In the genomic region with DNA sequence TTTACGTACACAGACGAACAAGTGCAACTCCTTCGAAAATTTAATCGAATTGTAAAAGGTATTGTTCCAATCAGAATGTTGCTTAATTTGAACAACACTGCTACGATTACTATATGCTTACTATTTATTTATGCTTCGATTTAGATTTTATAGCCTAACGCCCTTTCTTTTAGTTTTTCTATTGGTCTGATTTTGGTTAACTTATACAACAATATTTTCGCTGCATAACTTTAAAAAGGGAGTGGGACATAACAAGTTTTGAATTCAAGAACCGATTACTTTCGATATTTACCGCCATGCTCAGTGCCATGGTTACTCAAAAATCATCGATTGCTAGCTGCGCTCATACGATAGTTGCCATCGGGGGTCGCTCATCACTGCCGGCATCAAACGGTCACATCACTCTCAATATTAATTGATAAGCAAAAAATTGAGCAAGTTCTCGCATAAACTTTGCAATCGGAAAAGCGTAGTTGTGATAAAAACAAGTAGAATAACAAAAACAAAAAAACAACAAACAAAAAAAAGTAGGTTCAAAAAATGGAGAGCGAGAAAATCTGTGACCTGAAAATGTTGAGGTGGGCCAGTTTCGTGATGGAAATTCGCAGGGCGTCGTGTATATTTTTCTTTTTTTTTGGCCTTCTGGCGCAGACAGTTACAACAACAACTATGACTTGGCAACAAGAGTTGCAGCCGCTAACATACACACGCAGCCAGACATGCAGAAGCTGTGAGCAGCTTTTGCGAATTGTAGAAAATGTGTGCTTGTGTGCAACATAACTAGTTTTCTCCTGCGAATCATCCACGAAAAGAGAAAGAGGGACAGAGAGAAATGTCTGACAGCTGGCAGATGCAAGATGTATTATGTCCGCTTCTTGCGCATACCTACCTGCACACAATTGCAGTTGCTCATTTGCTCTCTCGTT, we compare ENCODE assay signal across 1 fruit fly cellular context.
TF ChIP-seq lines count a peak whose summit lies in the region.

A gene (minus strand): TSS at position 51 of the 926 bp plus-strand sequence.
A gene (plus strand): TSS at position 396 of the 926 bp plus-strand sequence.

TF ChIP-seq in whole organism, embryonic, 481 proteins besides CTCF, POLR2A, EP300 and RAD21 (continued from another document):
- TF ChIP-seq CHES-1-like (GFP tag; optimal IDR thresholded peaks at IDR 0.05; lab: Kevin White, UChicago) (peak; percentile 66), ase (GFP tag; IDR thresholded peaks at IDR 0.05; lab: Robert Waterston, UW) (no peak), org-1 (GFP tag; optimal IDR thresholded peaks at IDR 0.05; lab: Kevin White, UChicago) (no peak), Gug (GFP tag; IDR thresholded peaks at IDR 0.05; lab: Robert Waterston, UW) (no peak), gcm (GFP tag; optimal IDR thresholded peaks at IDR 0.05; lab: Kevin White, UChicago) (no peak), sim (GFP tag; IDR thresholded peaks at IDR 0.05; lab: Robert Waterston, UW) (no peak), pum (GFP tag; optimal IDR thresholded peaks at IDR 0.05; lab: Kevin White, UChicago) (no peak), CG30020 (tag; optimal IDR thresholded peaks at IDR 0.05; lab: Kevin White, UChicago) (no peak), CG10462 (GFP tag; optimal IDR thresholded peaks at IDR 0.05; lab: Kevin White, UChicago) (no peak), Dp (GFP tag; optimal IDR thresholded peaks at IDR 0.05; lab: Kevin White, UChicago) (peak; percentile 96), lab (GFP tag; optimal IDR thresholded peaks at IDR 0.05; lab: Kevin White, UChicago) (peak; percentile 17), Asciz (GFP tag; optimal IDR thresholded peaks at IDR 0.05; lab: Kevin White, UChicago) (no peak), CG8924 (tag; optimal IDR thresholded peaks at IDR 0.05; lab: Kevin White, UChicago) (no peak), CG15479 (GFP tag; optimal IDR thresholded peaks at IDR 0.05; lab: Kevin White, UChicago) (peak; percentile 14), CG12219 (GFP tag; optimal IDR thresholded peaks at IDR 0.05; lab: Kevin White, UChicago) (no peak), zfh2 (GFP tag; optimal IDR thresholded peaks at IDR 0.05; lab: Kevin White, UChicago) (no peak), hkb (optimal IDR thresholded peaks at IDR 0.05; lab: Kevin White, UChicago) (no peak), hkb (GFP tag; IDR thresholded peaks at IDR 0.05; lab: Robert Waterston, UW) (no peak), Stat92E (GFP tag; optimal IDR thresholded peaks at IDR 0.05; lab: Kevin White, UChicago) (no peak), ato (GFP tag; IDR thresholded peaks at IDR 0.05; lab: Robert Waterston, UW; ENCODE audit: partially characterized antibody) (peak; percentile 75), CG2116 (GFP tag; optimal IDR thresholded peaks at IDR 0.05; lab: Kevin White, UChicago) (peak; percentile 95), CG9727 (GFP tag; optimal IDR thresholded peaks at IDR 0.05; lab: Kevin White, UChicago) (peak; percentile 19), TFAM (GFP tag; optimal IDR thresholded peaks at IDR 0.05; lab: Kevin White, UChicago) (no peak), Kr (GFP tag; optimal IDR thresholded peaks at IDR 0.05; lab: Kevin White, UChicago) (no peak), nau (GFP tag; optimal IDR thresholded peaks at IDR 0.05; lab: Kevin White, UChicago) (no peak), Awh (GFP tag; IDR thresholded peaks at IDR 0.05; lab: Robert Waterston, UW) (no peak), CG15011 (GFP tag; optimal IDR thresholded peaks at IDR 0.05; lab: Kevin White, UChicago) (no peak), CG16813 (GFP tag; IDR thresholded peaks at IDR 0.05; lab: Robert Waterston, UW; ENCODE audit: partially characterized antibody) (peak; percentile 91), sr (GFP tag; IDR thresholded peaks at IDR 0.05; lab: Robert Waterston, UW) (no peak), eyg (GFP tag; optimal IDR thresholded peaks at IDR 0.05; lab: Kevin White, UChicago) (no peak), Med (GFP tag; lab: Kevin White, UChicago) (peak; percentile 91), Jarid2 (GFP tag; optimal IDR thresholded peaks at IDR 0.05; lab: Kevin White, UChicago) (no peak), Dek (tag; optimal IDR thresholded peaks at IDR 0.05; lab: Kevin White, UChicago) (no peak), CG10979 (tag; optimal IDR thresholded peaks at IDR 0.05; lab: Kevin White, UChicago) (no peak), CG7963 (GFP tag; IDR thresholded peaks at IDR 0.05; lab: Robert Waterston, UW; ENCODE audit: partially characterized antibody) (peak; percentile 91), CG18619 (GFP tag; optimal IDR thresholded peaks at IDR 0.05; lab: Kevin White, UChicago) (no peak), dysf (GFP tag; IDR thresholded peaks at IDR 0.05; lab: Robert Waterston, UW) (no peak), CG34376 (GFP tag; optimal IDR thresholded peaks at IDR 0.05; lab: Kevin White, UChicago) (peak; percentile 27), CG17186 (GFP tag; optimal IDR thresholded peaks at IDR 0.05; lab: Kevin White, UChicago) (peak; percentile 73), Hr39 (optimal IDR thresholded peaks at IDR 0.05; lab: Kevin White, UChicago) (no peak), HmgZ (tag; optimal IDR thresholded peaks at IDR 0.05; lab: Kevin White, UChicago) (peak; percentile 45), pan (optimal IDR thresholded peaks at IDR 0.05; lab: Kevin White, UChicago) (no peak), pan (GFP tag; optimal IDR thresholded peaks at IDR 0.05 in 1 of 2, IDR thresholded peaks at IDR 0.05 in 1 of 2) (no peak), zen (tag; optimal IDR thresholded peaks at IDR 0.05; lab: Kevin White, UChicago) (peak; percentile 43), Eip74EF (GFP tag; optimal IDR thresholded peaks at IDR 0.05; lab: Kevin White, UChicago) (no peak), CG17328 (GFP tag; IDR thresholded peaks at IDR 0.05; lab: Robert Waterston, UW) (no peak), da (GFP tag; optimal IDR thresholded peaks at IDR 0.05; lab: Kevin White, UChicago) (no peak), phol (tag; optimal IDR thresholded peaks at IDR 0.05; lab: Kevin White, UChicago) (peak; percentile 35), sob (GFP tag; IDR thresholded peaks at IDR 0.05; lab: Robert Waterston, UW) (no peak), CG17829 (tag; optimal IDR thresholded peaks at IDR 0.05; lab: Kevin White, UChicago) (peak; percentile 16), bab2 (GFP tag; optimal IDR thresholded peaks at IDR 0.05; lab: Kevin White, UChicago) (no peak), Nf-YC (tag; optimal IDR thresholded peaks at IDR 0.05; lab: Kevin White, UChicago) (peak; percentile 18), cas (GFP tag; IDR thresholded peaks at IDR 0.05; lab: Robert Waterston, UW) (no peak), seq (GFP tag; IDR thresholded peaks at IDR 0.05; lab: Robert Waterston, UW) (no peak), D19B (GFP tag; optimal IDR thresholded peaks at IDR 0.05; lab: Kevin White, UChicago) (no peak), trem (tag; optimal IDR thresholded peaks at IDR 0.05; lab: Kevin White, UChicago) (peak; percentile 80), bcd (GFP tag; optimal IDR thresholded peaks at IDR 0.05; lab: Kevin White, UChicago) (no peak), nmo (GFP tag; optimal IDR thresholded peaks at IDR 0.05; lab: Kevin White, UChicago) (peak; percentile 34), Mes4 (GFP tag; optimal IDR thresholded peaks at IDR 0.05; lab: Kevin White, UChicago) (no peak), sc (optimal IDR thresholded peaks at IDR 0.05; lab: Kevin White, UChicago) (no peak), sc (GFP tag; optimal IDR thresholded peaks at IDR 0.05; lab: Kevin White, UChicago) (no peak), knrl (GFP tag; IDR thresholded peaks at IDR 0.05; lab: Robert Waterston, UW; ENCODE audit: partially characterized antibody) (peak; percentile 79; the same call in 2 of the 3 replicates), hth (optimal IDR thresholded peaks at IDR 0.05; lab: Kevin White, UChicago) (no peak), CG17912 (GFP tag; optimal IDR thresholded peaks at IDR 0.05; lab: Kevin White, UChicago) (no peak), dan (GFP tag; IDR thresholded peaks at IDR 0.05; lab: Robert Waterston, UW) (no peak), CG13624 (GFP tag; optimal IDR thresholded peaks at IDR 0.05; lab: Kevin White, UChicago) (peak; percentile 26), Dll (GFP tag; IDR thresholded peaks at IDR 0.05; lab: Robert Waterston, UW; ENCODE audit: partially characterized antibody) (peak; percentile 82), mld (GFP tag; IDR thresholded peaks at IDR 0.05; lab: Robert Waterston, UW; ENCODE audit: partially characterized antibody) (peak; percentile 84), insv (GFP tag; optimal IDR thresholded peaks at IDR 0.05; lab: Kevin White, UChicago) (peak in 1 of 2 experiments; percentile 88), CG8944 (GFP tag; optimal IDR thresholded peaks at IDR 0.05; lab: Kevin White, UChicago) (no peak), CG15601 (tag; optimal IDR thresholded peaks at IDR 0.05; lab: Kevin White, UChicago) (peak; percentile 29), Adf1 (GFP tag; IDR thresholded peaks at IDR 0.05; lab: Robert Waterston, UW) (no peak), CG10565 (GFP tag; optimal IDR thresholded peaks at IDR 0.05; lab: Kevin White, UChicago) (no peak), cg (GFP tag; optimal IDR thresholded peaks at IDR 0.05; lab: Kevin White, UChicago) (peak; percentile 46), CG4617 (GFP tag; optimal IDR thresholded peaks at IDR 0.05; lab: Kevin White, UChicago; ENCODE audit: borderline replicate concordance) (peak; percentile 37), ac (GFP tag; optimal IDR thresholded peaks at IDR 0.05; lab: Kevin White, UChicago) (no peak), klu (GFP tag; IDR thresholded peaks at IDR 0.05; lab: Robert Waterston, UW) (no peak), Myb (GFP tag; optimal IDR thresholded peaks at IDR 0.05; lab: Kevin White, UChicago) (peak; percentile 58), CG8290 (GFP tag; optimal IDR thresholded peaks at IDR 0.05; lab: Kevin White, UChicago) (no peak), CG8290 (tag; optimal IDR thresholded peaks at IDR 0.05; lab: Kevin White, UChicago) (peak in 1 of 2 experiments; percentile 61)
TF ChIP-seq in whole organism, embryonic: peak in this region for 104.
